Worm (Caenorhabditis elegans) whole organism, late embryonic: Measurements from ENCODE around the gene cat-2.

Experiments
- C38D4.7 ChIP-seq: fragments of 200-800 bp; sonication (Bioruptor generic); optimal IDR thresholded peaks from 2 replicates; lab custom pipeline; 2018; ENCODE audit warnings: mild to moderate bottlenecking, missing genetic modification characterization, moderate library complexity, missing compliant biosample characterization
- ceh-9 ChIP-seq: sonication (generic microtip); optimal IDR thresholded peaks from 2 replicates; lab custom pipeline; 2016; ENCODE audit warnings: mild to moderate bottlenecking, missing genetic modification characterization, inconsistent platforms, missing compliant biosample characterization
- eyg-1 ChIP-seq: sonication (generic microtip); optimal IDR thresholded peaks from 2 replicates; lab custom pipeline; 2016; ENCODE audit warnings: missing genotype, missing genetic modification characterization, missing compliant biosample characterization
- hlh-15 ChIP-seq: sonication (generic microtip); optimal IDR thresholded peaks from 2 replicates; lab custom pipeline; 2016; ENCODE audit warnings: missing genetic modification characterization, missing compliant biosample characterization
- hlh-8 ChIP-seq: sonication (generic microtip); optimal IDR thresholded peaks from 2 replicates; lab custom pipeline; 2016; ENCODE audit warnings: missing genotype, missing genetic modification characterization, missing compliant biosample characterization
- madf-2 ChIP-seq: sonication (generic microtip); optimal IDR thresholded peaks from 2 replicates; lab custom pipeline; 2017; ENCODE audit warnings: missing genetic modification characterization, missing compliant biosample characterization
- nhr-11 ChIP-seq: fragments of 150-350 bp; optimal IDR thresholded peaks from 2 replicates; lab custom pipeline; 2014; ENCODE audit warnings: missing biosample characterization, missing genetic modification characterization
- nhr-232 ChIP-seq: sonication (generic microtip); optimal IDR thresholded peaks from 2 replicates; lab custom pipeline; 2016; ENCODE audit warnings: missing genetic modification characterization, missing compliant biosample characterization
- pha-2 ChIP-seq: sonication (generic microtip); optimal IDR thresholded peaks from 2 replicates; lab custom pipeline; 2017; ENCODE audit warnings: mild to moderate bottlenecking, missing genetic modification characterization, missing compliant biosample characterization
- rnt-1 ChIP-seq: sonication (generic microtip); optimal IDR thresholded peaks from 2 replicates; lab custom pipeline; 2016; ENCODE audit warnings: missing genetic modification characterization, missing compliant biosample characterization
- unc-55 ChIP-seq: sonication (generic microtip); optimal IDR thresholded peaks from 2 replicates; lab custom pipeline; 2017; ENCODE audit warnings: missing biosample characterization, missing genetic modification reagents, missing genetic modification characterization
- unc-86 ChIP-seq: sonication (generic microtip); optimal IDR thresholded peaks from 2 replicates; lab custom pipeline; 2016; ENCODE audit warnings: missing genetic modification characterization, missing compliant biosample characterization

- TF ChIP-seq madf-2 (tag; lab: Kevin White, UChicago): no peak
- no peak for TF ChIP-seq nhr-232 (tag; lab: Kevin White, UChicago)
- TF ChIP-seq unc-86: no peak
- TF ChIP-seq hlh-15 (tag; lab: Kevin White, UChicago): no peak
- no peak for TF ChIP-seq hlh-8 (tag; lab: Kevin White, UChicago)
- TF ChIP-seq rnt-1 (tag; lab: Kevin White, UChicago): no peak
- TF ChIP-seq pha-2 (tag; lab: Kevin White, UChicago): no peak
- no peak for TF ChIP-seq eyg-1 (tag; lab: Kevin White, UChicago)
- TF ChIP-seq nhr-11 (tag; lab: Kevin White, UChicago): no peak
- TF ChIP-seq C38D4.7 (GFP tag; lab: Kevin White, UChicago): no peak
- no peak for TF ChIP-seq ceh-9
- TF ChIP-seq unc-55 (GFP tag; lab: Kevin White, UChicago): no peak
Measured at ce11 chrII:220602-221001, 37.0 kb upstream of the cat-2 start, which contains the start of gene ubxn-3.
